Fruit fly (Drosophila melanogaster) whole organism, embryonic: ENCODE data around the gene Cyt-c-p.

Experiments used
- B-H2 ChIP-seq: fragments of 200-800 bp; sonication (Bioruptor generic); optimal IDR thresholded peaks from 2 replicates; lab custom pipeline; 2018; ENCODE audit warnings: missing biosample characterization, mild to moderate bottlenecking, missing genetic modification characterization
- CG10274 ChIP-seq: fragments of 200-800 bp; sonication (Bioruptor generic); optimal IDR thresholded peaks from 3 replicates; lab custom pipeline; 2017; ENCODE audit warnings: missing biosample characterization, mild to moderate bottlenecking, missing genetic modification characterization
- CG11723 ChIP-seq: fragments of 200-800 bp; sonication (Bioruptor generic); optimal IDR thresholded peaks from 2 replicates; lab custom pipeline; 2017; ENCODE audit warnings: missing biosample characterization, mild to moderate bottlenecking, missing genetic modification characterization
- CG1233 ChIP-seq: fragments of 200-800 bp; sonication (Bioruptor generic); optimal IDR thresholded peaks from 4 replicates; lab custom pipeline; 2018; ENCODE audit warnings: missing biosample characterization, mild to moderate bottlenecking, missing genetic modification characterization
- CG12391 ChIP-seq: fragments of 200-800 bp; sonication (Bioruptor generic); optimal IDR thresholded peaks from 3 replicates; lab custom pipeline; 2018; ENCODE audit warnings: missing biosample characterization, mild to moderate bottlenecking, missing genetic modification characterization, moderate library complexity
- CG12659 ChIP-seq: fragments of 200-800 bp; sonication (Bioruptor generic); optimal IDR thresholded peaks from 3 replicates; lab custom pipeline; 2017; ENCODE audit warnings: mild to moderate bottlenecking, missing biosample characterization, missing genetic modification reagents, missing genetic modification characterization
- CG12744 ChIP-seq: fragments of 200-800 bp; sonication (Bioruptor generic); optimal IDR thresholded peaks from 2 replicates; lab custom pipeline; 2016; ENCODE audit warnings: missing biosample characterization, missing genetic modification characterization
- CG12769 ChIP-seq: fragments of 200-800 bp; sonication (Bioruptor generic); optimal IDR thresholded peaks from 2 replicates; lab custom pipeline; 2019; ENCODE audit warnings: missing biosample characterization, mild to moderate bottlenecking, missing genetic modification characterization, moderate library complexity
- CG17829 ChIP-seq: fragments of 200-800 bp; optimal IDR thresholded peaks from 2 replicates; lab custom pipeline; 2019; ENCODE audit warnings: missing biosample characterization, mild to moderate bottlenecking, missing genetic modification characterization, moderate library complexity
- CG1792 ChIP-seq: fragments of 200-800 bp; sonication (Bioruptor generic); optimal IDR thresholded peaks from 2 replicates; lab custom pipeline; 2016; ENCODE audit warnings: missing biosample characterization, missing genetic modification characterization
- CG18011 ChIP-seq: fragments of 200-800 bp; sonication (Bioruptor generic); optimal IDR thresholded peaks from 2 replicates; lab custom pipeline; 2017; ENCODE audit warnings: missing biosample characterization, missing genetic modification characterization, mild to moderate bottlenecking, moderate library complexity, missing genotype
- CG18262 ChIP-seq: fragments of 200-800 bp; optimal IDR thresholded peaks from 3 replicates; lab custom pipeline; 2019; ENCODE audit warnings: missing biosample characterization, mild to moderate bottlenecking, missing genetic modification characterization, moderate library complexity
- CG18619 ChIP-seq: fragments of 200-800 bp; sonication (Bioruptor generic); optimal IDR thresholded peaks from 3 replicates; lab custom pipeline; 2017; ENCODE audit warnings: missing biosample characterization, mild to moderate bottlenecking, missing genetic modification characterization
- CG18764 ChIP-seq: fragments of 200-800 bp; sonication (Bioruptor generic); optimal IDR thresholded peaks from 3 replicates; lab custom pipeline; 2016; ENCODE audit warnings: missing biosample characterization, missing genetic modification characterization
- CG2202 ChIP-seq: fragments of 200-800 bp; sonication (Bioruptor generic); optimal IDR thresholded peaks from 2 replicates; lab custom pipeline; 2018; ENCODE audit warnings: missing biosample characterization, mild to moderate bottlenecking, missing genetic modification characterization
- CG30020 ChIP-seq: fragments of 200-800 bp; optimal IDR thresholded peaks from 2 replicates; lab custom pipeline; 2019; ENCODE audit warnings: missing biosample characterization, mild to moderate bottlenecking, missing genetic modification characterization, moderate library complexity
- CG33557 ChIP-seq: fragments of 200-800 bp; sonication (Bioruptor generic); optimal IDR thresholded peaks from 2 replicates; lab custom pipeline; 2019; ENCODE audit warnings: missing biosample characterization, mild to moderate bottlenecking, missing genetic modification characterization, moderate library complexity
- CG3838 ChIP-seq: fragments of 200-800 bp; sonication (Bioruptor generic); optimal IDR thresholded peaks from 3 replicates; lab custom pipeline; 2016; ENCODE audit warnings: missing biosample characterization, missing genetic modification characterization
- CG4424 ChIP-seq: fragments of 200-800 bp; sonication (Bioruptor generic); optimal IDR thresholded peaks from 3 replicates; lab custom pipeline; 2016; ENCODE audit warnings: missing biosample characterization, missing genetic modification characterization
- CG4730 ChIP-seq: fragments of 200-800 bp; sonication (Bioruptor generic); IDR thresholded peaks from 2 replicates; pipeline ENCODE4 v1.3.6; 2022; ENCODE audit warnings: missing biosample characterization, missing genetic modification characterization
- CG8478 ChIP-seq: fragments of >200 bp; optimal IDR thresholded peaks from 2 replicates; lab custom pipeline; 2018
- CG9817 ChIP-seq: fragments of 200-800 bp; sonication (Bioruptor generic); optimal IDR thresholded peaks from 2 replicates; lab custom pipeline; 2018; ENCODE audit warnings: missing biosample characterization, mild to moderate bottlenecking, missing genetic modification characterization, moderate library complexity
- Dad ChIP-seq: fragments of 200-800 bp; sonication (Bioruptor generic); optimal IDR thresholded peaks from 3 replicates; lab custom pipeline; 2016; ENCODE audit warnings: missing biosample characterization, missing genetic modification characterization
- Fer2 ChIP-seq: fragments of 200-800 bp; sonication (Bioruptor generic); optimal IDR thresholded peaks from 2 replicates; lab custom pipeline; 2018; ENCODE audit warnings: missing biosample characterization, mild to moderate bottlenecking, missing genetic modification characterization, moderate library complexity
- Lpt ChIP-seq: fragments of >200 bp; optimal IDR thresholded peaks from 2 replicates; lab custom pipeline; 2018; ENCODE audit warnings: missing biosample characterization, missing genetic modification characterization
- MBD-R2 ChIP-seq: fragments of 200-800 bp; sonication (Bioruptor generic); IDR thresholded peaks from 2 replicates; pipeline ENCODE4 v1.3.6; 2022; ENCODE audit warnings: missing biosample characterization, missing genetic modification characterization
- Mes4 ChIP-seq: fragments of 200-800 bp; sonication (Bioruptor generic); optimal IDR thresholded peaks from 2 replicates; lab custom pipeline; 2016; ENCODE audit warnings: missing biosample characterization, missing genetic modification characterization
- Optix ChIP-seq: fragments of 200-800 bp; sonication (Bioruptor generic); IDR thresholded peaks from 3 replicates; pipeline ENCODE4 v1.3.6; 2022; ENCODE audit warnings: missing biosample characterization, missing genetic modification characterization
- Ravus ChIP-seq: fragments of 200-800 bp; sonication (Bioruptor generic); IDR thresholded peaks from 2 replicates; pipeline ENCODE4 v1.3.6; 2022; ENCODE audit warnings: missing biosample characterization, missing genetic modification characterization
- Six4 ChIP-seq: fragments of 200-800 bp; sonication (Bioruptor generic); optimal IDR thresholded peaks from 2 replicates; lab custom pipeline; 2016; ENCODE audit warnings: missing biosample characterization, missing genetic modification characterization
- Sry-β ChIP-seq: fragments of 200-800 bp; sonication (Bioruptor generic); optimal IDR thresholded peaks from 2 replicates; lab custom pipeline; 2018; ENCODE audit warnings: missing biosample characterization, mild to moderate bottlenecking, missing genetic modification characterization, moderate library complexity
- Xrp1 ChIP-seq: fragments of 200-800 bp; sonication (Bioruptor generic); IDR thresholded peaks from 2 replicates; pipeline ENCODE4 v1.3.6; 2022; ENCODE audit warnings: missing biosample characterization, missing genetic modification characterization
- aop ChIP-seq: fragments of 200-800 bp; sonication (Bioruptor generic); IDR thresholded peaks from 2 replicates; pipeline ENCODE4 v1.3.6; 2022; ENCODE audit warnings: missing biosample characterization, missing genetic modification characterization
- ara ChIP-seq: fragments of 200-800 bp; sonication (Bioruptor generic); IDR thresholded peaks from 2 replicates; pipeline ENCODE4 v1.3.6; 2022; ENCODE audit warnings: missing biosample characterization, missing genetic modification characterization
- bowl ChIP-seq: fragments of 200-800 bp; sonication (Bioruptor generic); IDR thresholded peaks from 2 replicates; pipeline ENCODE4 v1.3.6; 2022; ENCODE audit warnings: missing biosample characterization, missing genetic modification characterization
- bsh ChIP-seq, 2 experiments: fragments of 200-800 bp; sonication (Bioruptor generic); optimal IDR thresholded peaks; 2 replicates each; lab custom pipeline; 2017 to 2018; ENCODE audit warnings: mild to moderate bottlenecking in 2 of 2, missing biosample characterization in 2 of 2, missing genetic modification characterization in 2 of 2, moderate library complexity in 1 of 2
- disco-r ChIP-seq: fragments of 200-800 bp; sonication (Bioruptor generic); optimal IDR thresholded peaks from 2 replicates; lab custom pipeline; 2016; ENCODE audit warnings: missing biosample characterization, missing genetic modification characterization
- dpn ChIP-seq, 2 experiments: fragments of 200-800 bp; sonication (Bioruptor generic); optimal IDR thresholded peaks; 3 replicates each; lab custom pipeline; 2016; ENCODE audit warnings: missing biosample characterization in 2 of 2, missing genetic modification characterization in 2 of 2
- en ChIP-seq: fragments of 200-800 bp; sonication (Bioruptor generic); optimal IDR thresholded peaks from 2 replicates; lab custom pipeline; 2016; ENCODE audit warnings: missing biosample characterization, missing genetic modification characterization
- eve ChIP-seq, 2 experiments: fragments of >200 bp; optimal IDR thresholded peaks; 2 replicates each; lab custom pipeline; 2017; ENCODE audit warnings: missing biosample characterization in 2 of 2, missing genetic modification characterization in 2 of 2
- fu2 ChIP-seq: fragments of 200-800 bp; sonication (Bioruptor generic); optimal IDR thresholded peaks from 2 replicates; lab custom pipeline; 2016; ENCODE audit warnings: missing biosample characterization, missing genetic modification characterization
- gcm ChIP-seq: fragments of 200-800 bp; sonication (Bioruptor generic); optimal IDR thresholded peaks from 2 replicates; lab custom pipeline; 2019; ENCODE audit warnings: missing biosample characterization, mild to moderate bottlenecking, missing genetic modification characterization, moderate library complexity
- hb ChIP-seq: fragments of 200-800 bp; sonication (Bioruptor generic); IDR thresholded peaks from 3 replicates; pipeline ENCODE4 v1.3.6; 2022; ENCODE audit warnings: missing biosample characterization, missing genetic modification characterization; ENCODE audit not compliant: partially characterized antibody
- lilli ChIP-seq: fragments of 200-800 bp; sonication (Bioruptor generic); optimal IDR thresholded peaks from 3 replicates; lab custom pipeline; 2016; ENCODE audit warnings: missing biosample characterization, missing genetic modification characterization
- luna ChIP-seq: fragments of 200-800 bp; sonication (Bioruptor generic); optimal IDR thresholded peaks from 2 replicates; lab custom pipeline; 2016; ENCODE audit warnings: missing biosample characterization, missing genetic modification characterization
- org-1 ChIP-seq: fragments of 200-800 bp; sonication (Bioruptor generic); optimal IDR thresholded peaks from 2 replicates; lab custom pipeline; 2017; ENCODE audit warnings: missing biosample characterization, missing genetic modification characterization
- seq ChIP-seq: fragments of 200-800 bp; sonication (Bioruptor generic); IDR thresholded peaks from 2 replicates; pipeline ENCODE4 v1.3.6; 2022; ENCODE audit warnings: missing biosample characterization, missing genetic modification characterization
- shn ChIP-seq: fragments of 200-800 bp; sonication (Bioruptor generic); optimal IDR thresholded peaks from 3 replicates; lab custom pipeline; 2016; ENCODE audit warnings: missing biosample characterization, missing genetic modification characterization
- tio ChIP-seq: fragments of 200-800 bp; sonication (Bioruptor generic); optimal IDR thresholded peaks from 2 replicates; lab custom pipeline; 2017; ENCODE audit warnings: missing biosample characterization, missing genetic modification characterization, inconsistent platforms
- zen2 ChIP-seq: fragments of 200-800 bp; sonication (Bioruptor generic); IDR thresholded peaks from 3 replicates; pipeline ENCODE4 v1.3.6; 2022; ENCODE audit warnings: missing biosample characterization, missing genetic modification characterization; ENCODE audit not compliant: partially characterized antibody

Gene Cyt-c-p

DNA sequence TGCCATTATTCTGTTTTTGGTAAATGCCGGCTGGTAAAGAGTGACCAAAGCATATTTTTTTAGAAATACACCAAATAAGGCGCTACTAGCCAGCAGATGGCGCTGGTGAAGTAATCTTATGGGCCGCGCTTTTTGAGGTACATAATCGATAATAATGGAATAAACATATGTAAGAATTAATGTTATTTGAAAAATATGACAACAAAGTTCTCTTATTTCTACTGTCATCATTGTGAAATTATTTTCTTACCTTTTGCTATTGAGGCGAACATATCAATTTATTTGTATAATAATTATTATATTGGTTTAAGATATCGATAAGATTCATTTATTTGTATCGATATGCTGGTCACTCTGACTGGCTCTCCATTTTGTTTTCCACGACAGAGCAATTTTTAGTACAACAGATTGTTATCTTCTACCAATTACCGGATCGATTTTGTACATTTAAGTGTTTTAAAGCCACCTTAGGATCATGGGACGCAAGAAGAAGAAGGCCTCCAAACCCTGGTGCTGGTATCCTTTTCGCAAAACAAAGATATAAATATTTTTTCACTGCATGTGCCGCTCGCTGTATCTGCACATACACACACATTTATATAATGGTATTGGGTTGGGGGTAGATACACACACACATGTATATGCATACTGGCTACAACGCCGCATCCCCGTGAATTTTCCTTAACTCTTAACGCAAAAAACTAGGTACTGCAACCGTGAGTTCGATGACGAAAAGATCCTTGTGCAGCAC is 23.5 kb downstream of the Cyt-c-p start, which contains the start of the genes LSm7 and BuGZ (continued):
- TF ChIP-seq CG8478 (lab: Kevin White, UChicago) (no peak), eve (GFP tag; optimal IDR thresholded peaks at IDR 0.05; lab: Kevin White, UChicago) (no peak), CG2202 (tag; lab: Kevin White, UChicago) (no peak), CG18619 (GFP tag; lab: Kevin White, UChicago) (peak; percentile 24), hb (GFP tag; lab: Robert Waterston, UW) (no peak), dpn (GFP tag; optimal IDR thresholded peaks at IDR 0.05; lab: Kevin White, UChicago) (peak; percentile 35 to 48), Xrp1 (GFP tag; lab: Robert Waterston, UW) (peak; percentile 31; the same call in 1 of the 2 replicates), CG4730 (GFP tag; lab: Robert Waterston, UW) (no peak), CG12659 (GFP tag; lab: Kevin White, UChicago) (peak; percentile 85), org-1 (GFP tag; lab: Kevin White, UChicago) (no peak), B-H2 (GFP tag; lab: Kevin White, UChicago) (no peak), CG11723 (GFP tag; lab: Kevin White, UChicago) (no peak), Fer2 (tag; lab: Kevin White, UChicago) (no peak), gcm (peak; percentile 31), CG12391 (tag; lab: Kevin White, UChicago) (no peak), bsh (GFP tag; optimal IDR thresholded peaks at IDR 0.05; lab: Kevin White, UChicago) (no peak), CG12744 (GFP tag; lab: Kevin White, UChicago) (no peak), CG4424 (GFP tag; lab: Kevin White, UChicago) (peak; percentile 54), Six4 (no peak), CG10274 (GFP tag; lab: Kevin White, UChicago) (no peak), Mes4 (GFP tag; lab: Kevin White, UChicago) (no peak), Optix (GFP tag; lab: Robert Waterston, UW) (no peak), Sry-β (no peak), bowl (no peak), CG17829 (tag; lab: Kevin White, UChicago) (peak; percentile 60), ara (GFP tag; lab: Robert Waterston, UW) (no peak), Ravus (GFP tag; lab: Robert Waterston, UW) (no peak), Dad (GFP tag; lab: Kevin White, UChicago) (no peak), tio (GFP tag; lab: Kevin White, UChicago) (no peak), en (GFP tag; lab: Kevin White, UChicago) (no peak), CG9817 (no peak), CG30020 (tag; lab: Kevin White, UChicago) (peak; percentile 63), luna (GFP tag; lab: Kevin White, UChicago) (no peak), MBD-R2 (GFP tag; lab: Robert Waterston, UW) (peak; percentile 74), CG12769 (no peak), CG33557 (GFP tag; lab: Kevin White, UChicago) (peak; percentile 42), CG1233 (peak; percentile 25), seq (GFP tag; lab: Robert Waterston, UW) (no peak), CG18011 (GFP tag; lab: Kevin White, UChicago) (no peak), CG1792 (GFP tag; lab: Kevin White, UChicago) (no peak), disco-r (GFP tag; lab: Kevin White, UChicago) (no peak), CG3838 (GFP tag; lab: Kevin White, UChicago) (no peak), CG18262 (peak; percentile 63), fu2 (GFP tag; lab: Kevin White, UChicago) (no peak), zen2 (GFP tag; lab: Robert Waterston, UW) (no peak), shn (no peak), aop (GFP tag; lab: Robert Waterston, UW) (no peak), lilli (GFP tag; lab: Kevin White, UChicago) (peak; percentile 8), Lpt (GFP tag; lab: Kevin White, UChicago) (no peak), CG18764 (peak; percentile 9)
